Worm (Caenorhabditis elegans): ENCODE data around the gene glb-28.

- no peak for TF ChIP-seq ztf-23 (GFP tag; IDR thresholded peaks at IDR 0.05)
- no peak for TF ChIP-seq ref-1 (GFP tag; conservative IDR thresholded peaks at IDR 0.05)
- no peak for TF ChIP-seq T22C8.4 (GFP tag; IDR thresholded peaks at IDR 0.05)
- TF ChIP-seq klf-2 (GFP tag; conservative IDR thresholded peaks at IDR 0.05) = no peak
These were observed 37.7 kb downstream of the glb-28 start for ce11 chrX:15279301-15279700.

All from whole organism, midembryonic.